Worm (Caenorhabditis elegans) whole organism, L3 larva: ENCODE measurements around the gene ints-5.
A peak's percentile ranks its signal among the peaks of the same experiment; 100 is the strongest.

Experiments used
- R02D3.7 ChIP-seq: fragments of 150-350 bp; optimal IDR thresholded peaks from 2 replicates; lab custom pipeline; 2014; ENCODE audit warnings: missing biosample characterization, missing genetic modification characterization
- ZK546.5 ChIP-seq: sonication (generic microtip); optimal IDR thresholded peaks from 2 replicates; lab custom pipeline; 2017; ENCODE audit warnings: missing biosample characterization, missing genetic modification characterization
- aly-2 ChIP-seq: fragments of 150-350 bp; optimal IDR thresholded peaks from 2 replicates; lab custom pipeline; 2014; ENCODE audit warnings: missing biosample characterization, missing genetic modification characterization
- ama-1 ChIP-seq: fragments of 150-350 bp; optimal IDR thresholded peaks from 2 replicates; lab custom pipeline; 2018
- ceh-28 ChIP-seq: fragments of 150-350 bp; optimal IDR thresholded peaks from 2 replicates; lab custom pipeline; 2014; ENCODE audit warnings: missing biosample characterization, missing genetic modification reagents, missing genetic modification characterization
- ceh-82 ChIP-seq: fragments of 150-350 bp; optimal IDR thresholded peaks from 2 replicates; lab custom pipeline; 2014; ENCODE audit warnings: missing biosample characterization, missing genetic modification characterization
- ceh-9 ChIP-seq: sonication (generic microtip); optimal IDR thresholded peaks from 2 replicates; lab custom pipeline; 2018; ENCODE audit warnings: missing biosample characterization, missing genetic modification characterization
- daf-12 ChIP-seq: fragments of 150-350 bp; optimal IDR thresholded peaks from 2 replicates; lab custom pipeline; 2014; ENCODE audit warnings: missing biosample characterization, missing genetic modification reagents, missing genetic modification characterization
- egl-5 ChIP-seq: fragments of 150-350 bp; optimal IDR thresholded peaks from 2 replicates; lab custom pipeline; 2017; ENCODE audit warnings: missing biosample characterization, missing genetic modification reagents, missing genetic modification characterization, inconsistent platforms
- elt-1 ChIP-seq: fragments of 150-350 bp; optimal IDR thresholded peaks from 2 replicates; lab custom pipeline; 2014; ENCODE audit warnings: missing biosample characterization, missing genetic modification characterization
- elt-3 ChIP-seq, 3 experiments: fragments of 150-350 bp in 1 of 3; sonication (generic microtip) in 2 of 3; optimal IDR thresholded peaks; 2 replicates in 2 of 3; 4 replicates in 1 of 3; lab custom pipeline; 2014 to 2017; ENCODE audit warnings: missing biosample characterization in 3 of 3, missing genetic modification characterization in 3 of 3
- fkh-2 ChIP-seq: fragments of 150-350 bp; optimal IDR thresholded peaks from 2 replicates; lab custom pipeline; 2014; ENCODE audit warnings: missing biosample characterization, missing genetic modification reagents, missing genetic modification characterization
- fos-1 ChIP-seq: fragments of 150-350 bp; optimal IDR thresholded peaks from 2 replicates; lab custom pipeline; 2014; ENCODE audit warnings: missing biosample characterization, missing genetic modification characterization
- hmg-11 ChIP-seq: sonication (generic microtip); optimal IDR thresholded peaks from 2 replicates; lab custom pipeline; 2016; ENCODE audit warnings: missing genetic modification characterization, missing compliant biosample characterization
- lin-15B ChIP-seq: fragments of 150-350 bp; optimal IDR thresholded peaks from 2 replicates; lab custom pipeline; 2014; ENCODE audit warnings: missing biosample characterization, missing genetic modification characterization
- lin-39 ChIP-seq: fragments of 150-350 bp; optimal IDR thresholded peaks from 2 replicates; lab custom pipeline; 2018; ENCODE audit warnings: missing biosample characterization, missing genetic modification reagents, missing genetic modification characterization
- lsy-12 ChIP-seq: sonication (generic microtip); optimal IDR thresholded peaks from 2 replicates; lab custom pipeline; 2016; ENCODE audit warnings: mild to moderate bottlenecking, missing genetic modification characterization, missing compliant biosample characterization
- mdl-1 ChIP-seq: fragments of 150-350 bp; optimal IDR thresholded peaks from 2 replicates; lab custom pipeline; 2014; ENCODE audit warnings: missing biosample characterization, missing genetic modification characterization
- mml-1 ChIP-seq: fragments of 150-350 bp; sonication (generic microtip); optimal IDR thresholded peaks from 3 replicates; lab custom pipeline; 2014; ENCODE audit warnings: missing biosample characterization, missing genetic modification characterization
- nhr-11 ChIP-seq: fragments of 150-350 bp; optimal IDR thresholded peaks from 2 replicates; lab custom pipeline; 2014; ENCODE audit warnings: missing biosample characterization, missing genetic modification characterization
- nhr-25 ChIP-seq: sonication (generic microtip); optimal IDR thresholded peaks from 2 replicates; lab custom pipeline; 2017; ENCODE audit warnings: missing biosample characterization, missing genetic modification characterization
- nhr-28 ChIP-seq: fragments of 150-350 bp; optimal IDR thresholded peaks from 2 replicates; lab custom pipeline; 2014; ENCODE audit warnings: missing biosample characterization, missing genetic modification characterization
- nhr-43 ChIP-seq: sonication (generic microtip); optimal IDR thresholded peaks from 2 replicates; lab custom pipeline; 2016; ENCODE audit warnings: mild to moderate bottlenecking, missing genetic modification characterization, missing compliant biosample characterization; ENCODE audit not compliant: poor library complexity, severe bottlenecking
- nhr-67 ChIP-seq: fragments of 150-350 bp; optimal IDR thresholded peaks from 2 replicates; lab custom pipeline; 2014; ENCODE audit warnings: missing biosample characterization, missing genetic modification characterization
- nhr-76 ChIP-seq: fragments of 150-350 bp; sonication (generic microtip); optimal IDR thresholded peaks from 5 replicates; lab custom pipeline; 2014; ENCODE audit warnings: missing biosample characterization, missing genetic modification characterization
- nhr-77 ChIP-seq: fragments of 150-350 bp; optimal IDR thresholded peaks from 2 replicates; lab custom pipeline; 2014; ENCODE audit warnings: missing biosample characterization, missing genetic modification characterization
- pha-4 ChIP-seq: fragments of 150-350 bp; optimal IDR thresholded peaks from 2 replicates; lab custom pipeline; 2014; ENCODE audit warnings: missing biosample characterization, missing genetic modification reagents, missing genetic modification characterization
- pqm-1 ChIP-seq: fragments of 150-350 bp; optimal IDR thresholded peaks from 2 replicates; lab custom pipeline; 2017; ENCODE audit warnings: missing biosample characterization, missing genetic modification characterization, inconsistent platforms
- skn-1 ChIP-seq: fragments of 150-350 bp; optimal IDR thresholded peaks from 2 replicates; lab custom pipeline; 2014; ENCODE audit warnings: missing biosample characterization, missing genetic modification characterization
- tbx-2 ChIP-seq: sonication (generic microtip); optimal IDR thresholded peaks from 2 replicates; lab custom pipeline; 2016; ENCODE audit warnings: mild to moderate bottlenecking, missing genetic modification characterization, missing compliant biosample characterization
- unc-39 ChIP-seq: sonication (generic microtip); optimal IDR thresholded peaks from 4 replicates; lab custom pipeline; 2017; ENCODE audit warnings: missing biosample characterization, missing genetic modification characterization
- zag-1 ChIP-seq: fragments of 150-350 bp; optimal IDR thresholded peaks from 2 replicates; lab custom pipeline; 2014; ENCODE audit warnings: missing biosample characterization, missing genetic modification characterization
- ztf-11 ChIP-seq: fragments of 150-350 bp; optimal IDR thresholded peaks from 2 replicates; lab custom pipeline; 2014; ENCODE audit warnings: missing biosample characterization, missing genetic modification characterization
- ztf-4 ChIP-seq: fragments of 150-350 bp; optimal IDR thresholded peaks from 2 replicates; lab custom pipeline; 2014; ENCODE audit warnings: missing biosample characterization, missing genetic modification characterization

Gene ints-5

ce11 chrV:18491961-18492360, 41.8 kb upstream of the ints-5 start, which contains the start of gene slo-1:
Gene slo-1 (plus strand): TSS chrV:18492261.
- no peak for TF ChIP-seq aly-2 (tag; lab: Kevin White, UChicago)
- no peak for TF ChIP-seq mdl-1 (tag; lab: Kevin White, UChicago)
- TF ChIP-seq zag-1 (tag; lab: Kevin White, UChicago) = no peak
- TF ChIP-seq ceh-9 (tag; lab: Kevin White, UChicago) = no peak
- TF ChIP-seq tbx-2 (tag; lab: Kevin White, UChicago) = no peak
- TF ChIP-seq lin-15B (tag; lab: Kevin White, UChicago) = no peak
- no peak for TF ChIP-seq egl-5 (tag; lab: Kevin White, UChicago)
- no peak for TF ChIP-seq nhr-43 (tag; lab: Kevin White, UChicago)
- TF ChIP-seq pha-4 (tag; lab: Kevin White, UChicago) = no peak
- no peak for TF ChIP-seq mml-1 (tag; lab: Kevin White, UChicago)
- TF ChIP-seq nhr-77 (tag; lab: Kevin White, UChicago) = no peak
- TF ChIP-seq nhr-25 (tag; lab: Kevin White, UChicago) = no peak
- no peak for TF ChIP-seq nhr-76 (tag; lab: Kevin White, UChicago)
- TF ChIP-seq fkh-2 = no peak
- no peak for TF ChIP-seq ztf-4
- no peak for TF ChIP-seq hmg-11 (tag; lab: Kevin White, UChicago)
- no peak for TF ChIP-seq elt-1 (tag; lab: Kevin White, UChicago)
- no peak for TF ChIP-seq elt-3 (tag; optimal IDR thresholded peaks at IDR 0.05; lab: Kevin White, UChicago)
- TF ChIP-seq lsy-12 (tag; lab: Kevin White, UChicago) = no peak
- TF ChIP-seq ceh-82 (tag; lab: Kevin White, UChicago) = no peak

DNA sequence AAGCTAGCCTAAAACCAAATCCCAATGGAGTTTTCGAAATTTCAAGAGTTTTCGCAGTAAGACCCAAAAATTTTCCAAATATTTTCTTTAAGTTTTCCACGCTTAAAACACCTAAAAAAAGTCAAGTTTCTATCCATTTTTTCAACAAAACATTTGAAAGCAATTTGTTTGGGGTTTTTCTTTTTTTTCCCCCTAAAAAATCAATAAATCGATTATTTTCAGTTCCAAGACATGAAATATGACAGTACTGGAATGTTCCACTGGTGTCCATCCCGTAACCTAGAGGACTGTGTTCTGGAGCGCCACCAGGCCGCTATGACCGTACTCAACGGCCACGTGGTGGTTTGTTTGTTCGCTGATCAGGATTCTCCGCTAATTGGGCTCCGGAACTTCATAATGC, 29.1 kb upstream of the ints-5 start:
- TF ChIP-seq ceh-28 (tag; lab: Kevin White, UChicago) (peak; percentile 56), aly-2 (tag; lab: Kevin White, UChicago) (no peak)

DNA sequence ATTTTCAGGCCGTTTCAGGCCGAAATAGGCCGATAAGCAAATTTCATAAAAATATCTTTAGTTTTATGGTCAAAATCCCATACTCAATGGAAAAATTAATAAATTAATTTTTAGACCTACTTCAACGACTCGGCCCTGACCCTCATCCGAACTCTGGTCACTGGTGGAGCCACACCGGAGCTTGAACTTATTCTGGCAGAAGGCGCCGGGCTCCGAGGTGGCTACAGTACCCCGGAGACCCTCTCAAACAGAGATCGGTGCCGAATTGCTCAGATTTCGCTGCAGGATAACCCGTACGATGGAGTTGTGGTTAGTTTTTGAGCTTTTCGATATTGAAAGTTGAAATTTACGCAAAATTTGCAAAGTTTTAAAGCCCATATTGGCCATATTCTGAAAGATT, 27.0 kb upstream of the ints-5 start:
- TF ChIP-seq nhr-76 (tag; lab: Kevin White, UChicago) = no peak
- TF ChIP-seq nhr-28 = no peak
- no peak for TF ChIP-seq nhr-11
- TF ChIP-seq nhr-67 (tag; lab: Kevin White, UChicago) = no peak
- no peak for TF ChIP-seq tbx-2 (tag; lab: Kevin White, UChicago)
- no peak for TF ChIP-seq zag-1 (tag; lab: Kevin White, UChicago)

DNA sequence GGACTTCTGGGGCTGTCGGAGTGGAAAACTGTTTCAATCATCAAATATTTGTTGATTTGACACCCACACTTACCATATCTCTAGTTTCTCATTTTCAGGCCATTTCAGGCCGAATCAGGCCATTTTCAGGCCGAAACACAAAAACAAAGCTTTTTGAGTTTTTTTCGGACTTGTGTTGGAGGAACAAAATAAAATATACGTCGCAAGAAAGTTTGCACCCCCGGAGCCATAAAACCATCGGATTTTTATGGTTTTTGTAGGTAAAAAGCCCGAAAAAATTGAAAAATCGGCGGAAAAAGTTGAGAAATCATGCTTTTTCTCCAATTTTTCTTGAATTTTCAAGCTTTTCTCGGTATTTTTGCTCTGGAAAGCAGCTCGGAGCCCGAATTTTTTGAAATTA, 25.2 kb upstream of the ints-5 start, which contains the start of gene Y51A2D.1:
Y51A2D.1 (plus strand) TSS at position 301 of the 400 bp plus-strand sequence.
- TF ChIP-seq mml-1 (tag; lab: Kevin White, UChicago) (no peak), nhr-11 (no peak), unc-39 (tag; lab: Kevin White, UChicago) (no peak), ama-1 (lab: Kevin White, UChicago) (no peak), pqm-1 (tag; lab: Kevin White, UChicago) (no peak), nhr-67 (tag; lab: Kevin White, UChicago) (no peak), nhr-25 (tag; lab: Kevin White, UChicago) (no peak), fkh-2 (no peak)
- TF ChIP-seq, all 47 proteins: peak for 0

- TF ChIP-seq R02D3.7 (tag; lab: Kevin White, UChicago) (no peak), daf-12 (tag; lab: Kevin White, UChicago) (no peak), skn-1 (no peak), nhr-67 (tag; lab: Kevin White, UChicago) (no peak), fos-1 (tag; lab: Kevin White, UChicago) (no peak), zag-1 (tag; lab: Kevin White, UChicago) (no peak), elt-3 (tag; optimal IDR thresholded peaks at IDR 0.05; lab: Kevin White, UChicago) (no peak), ztf-11 (tag; lab: Kevin White, UChicago) (no peak), lin-39 (no peak), nhr-25 (tag; lab: Kevin White, UChicago) (no peak), mml-1 (tag; lab: Kevin White, UChicago) (no peak), ZK546.5 (no peak), hmg-11 (tag; lab: Kevin White, UChicago) (no peak)
Observed at ce11 chrV:18511847-18512246, 21.9 kb upstream of the ints-5 start.
